In the genomic region with DNA sequence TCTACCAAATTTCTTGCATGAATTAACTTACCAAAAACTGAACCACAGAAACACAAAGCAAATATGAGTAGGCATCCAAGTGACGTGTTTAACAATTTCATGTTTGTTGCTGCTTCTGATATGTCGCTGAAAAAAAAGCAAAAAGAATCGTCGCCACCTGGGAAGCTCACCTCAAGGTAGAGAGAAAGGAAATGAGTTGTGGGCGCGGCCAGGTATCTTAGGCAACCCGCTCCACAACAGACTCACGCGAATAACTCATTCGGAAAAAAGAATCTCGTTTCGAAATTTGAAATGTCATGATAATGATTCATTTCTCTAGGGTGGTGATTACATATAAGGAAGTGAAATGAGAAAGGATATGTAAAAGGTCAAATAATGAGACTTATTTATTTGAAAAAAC, we compare ENCODE assay signal across 2 worm cellular contexts.
TF ChIP-seq lines count a peak whose summit lies in the region.

TSS of gene irld-2 (minus strand) at position 101 of the 400 bp plus-strand sequence.

TF ChIP-seq in whole organism, L1 larva, 84 proteins besides CTCF, POLR2A, EP300 and RAD21:
- TF ChIP-seq zip-4 (GFP tag; optimal IDR thresholded peaks at IDR 0.05; lab: Kevin White, UChicago) (no peak), ceh-90 (tag; optimal IDR thresholded peaks at IDR 0.05; lab: Kevin White, UChicago) (no peak), efl-1 (optimal IDR thresholded peaks at IDR 0.05; lab: Kevin White, UChicago) (no peak), efl-1 (GFP tag; optimal IDR thresholded peaks at IDR 0.05 in 1 of 2; lab: Kevin White, UChicago) (peak in 1 of 2 experiments; percentile 70), fkh-8 (tag; optimal IDR thresholded peaks at IDR 0.05; lab: Kevin White, UChicago) (peak; percentile 45), unc-130 (tag; optimal IDR thresholded peaks at IDR 0.05; lab: Kevin White, UChicago) (no peak)

TF ChIP-seq in whole organism, L4 larva, 104 proteins besides CTCF, POLR2A, EP300 and RAD21:
- TF ChIP-seq aha-1 (tag; lab: Kevin White, UChicago): peak; percentile 33
- no peak for TF ChIP-seq mdt-29 (GFP tag; IDR thresholded peaks at IDR 0.05; lab: Robert Waterston, UW)

Comparison
In these comparisons a context has a peak if more than half of its experiments do, and no peak if none do; other contexts are left out.
1. Of the 29 proteins assayed by ChIP-seq in both whole organism, L4 larva and whole organism, L1 larva: peak only in whole organism, L4 larva: aha-1; only in whole organism, L1 larva: none; in both: none; in neither: 28.